Worm (Caenorhabditis elegans): ENCODE data around the gene arrd-23.

Gene arrd-23

DNA sequence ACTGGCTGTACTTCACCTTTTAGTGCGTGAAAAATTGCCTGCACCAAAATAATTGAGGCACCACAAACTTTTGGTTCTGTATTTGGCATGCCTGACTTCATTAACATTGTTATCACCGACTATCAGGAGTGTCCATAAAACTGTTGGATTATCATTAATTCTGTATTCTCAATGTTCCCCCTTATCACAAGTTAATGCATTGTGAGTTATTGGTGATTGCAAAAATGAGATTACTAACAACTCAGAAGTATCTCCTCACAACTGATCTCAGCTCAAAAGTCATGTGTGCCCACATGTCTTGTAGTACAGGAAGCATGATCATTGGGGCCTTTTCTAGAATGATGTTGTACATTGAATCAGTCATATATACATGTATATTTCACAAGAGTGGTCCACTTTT lies at the start of gene arrd-23:
Gene arrd-23 (plus strand): TSS at position 301 of the 400 bp plus-strand sequence.
- TF ChIP-seq dao-5 (tag; optimal IDR thresholded peaks at IDR 0.05) (no peak), W03F9.2 (tag; optimal IDR thresholded peaks at IDR 0.05) (no peak), him-1 (tag; optimal IDR thresholded peaks at IDR 0.05) (no peak)

DNA sequence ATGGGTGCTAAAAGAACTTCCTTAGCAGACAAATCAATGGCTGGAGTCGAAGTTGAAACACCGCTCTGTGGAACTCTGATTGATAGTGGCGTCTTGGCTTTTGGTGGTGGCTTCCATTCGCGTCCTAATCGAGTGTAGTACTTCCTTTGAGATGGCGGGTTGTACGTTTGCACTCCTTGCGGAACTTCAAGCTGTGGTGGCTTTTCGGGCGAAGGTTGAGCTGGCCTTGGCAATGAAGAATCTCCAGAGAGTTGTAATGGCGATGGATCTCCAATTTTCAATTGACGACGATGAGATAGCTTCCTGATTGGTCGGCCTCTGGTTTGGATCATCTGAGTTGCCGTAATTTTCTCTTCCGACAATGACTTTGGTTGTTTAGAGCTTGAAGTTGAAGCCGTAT lies 45.1 kb upstream of the arrd-23 start:
- no peak for TF ChIP-seq dao-5 (tag; optimal IDR thresholded peaks at IDR 0.05)
- TF ChIP-seq him-1 (tag; optimal IDR thresholded peaks at IDR 0.05), result no peak
- TF ChIP-seq W03F9.2 (tag; optimal IDR thresholded peaks at IDR 0.05), result no peak

DNA sequence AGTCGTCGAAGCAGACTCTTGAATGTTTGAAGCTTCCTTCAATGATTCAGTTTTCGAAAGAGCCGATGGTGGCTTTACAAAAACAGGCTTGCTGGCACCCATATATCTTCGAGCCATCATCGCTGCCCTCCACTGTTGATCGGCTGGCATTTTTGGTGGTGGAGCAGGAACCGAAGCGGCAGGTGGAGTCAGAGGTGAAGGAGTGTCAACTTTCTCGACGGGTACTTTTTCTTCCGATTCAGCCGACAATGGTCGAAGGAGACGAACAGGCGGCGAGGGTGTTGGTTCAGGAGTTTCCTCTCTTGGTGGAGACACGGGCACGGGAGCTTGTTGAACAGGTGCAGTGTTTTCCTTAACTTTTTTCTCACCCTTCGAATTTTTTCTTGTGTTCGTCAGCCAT lies 43.4 kb upstream of the arrd-23 start:
- TF ChIP-seq him-1 (tag; optimal IDR thresholded peaks at IDR 0.05) (no peak), dao-5 (tag; optimal IDR thresholded peaks at IDR 0.05) (no peak), W03F9.2 (tag; optimal IDR thresholded peaks at IDR 0.05) (no peak)

DNA sequence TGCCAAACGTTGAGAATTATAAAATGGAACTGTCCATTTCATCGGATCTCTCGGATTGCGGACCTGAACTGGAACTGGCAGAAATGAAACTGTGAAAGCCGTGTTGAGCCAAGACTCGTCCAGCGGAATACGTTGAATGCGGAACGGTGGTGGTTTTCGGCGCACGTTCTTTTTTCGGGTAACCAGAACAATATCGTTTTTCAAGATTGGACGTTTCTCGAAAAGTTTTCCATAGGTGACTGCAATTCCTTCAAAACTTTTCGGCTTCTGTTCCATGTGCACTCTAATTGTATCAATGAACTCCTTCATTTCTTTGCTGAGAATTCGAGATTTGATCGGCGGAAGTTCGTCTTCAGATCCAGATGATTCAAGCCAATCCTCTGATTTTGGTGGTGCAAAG lies 41.0 kb upstream of the arrd-23 start:
- TF ChIP-seq dao-5 (tag; optimal IDR thresholded peaks at IDR 0.05), result no peak

DNA sequence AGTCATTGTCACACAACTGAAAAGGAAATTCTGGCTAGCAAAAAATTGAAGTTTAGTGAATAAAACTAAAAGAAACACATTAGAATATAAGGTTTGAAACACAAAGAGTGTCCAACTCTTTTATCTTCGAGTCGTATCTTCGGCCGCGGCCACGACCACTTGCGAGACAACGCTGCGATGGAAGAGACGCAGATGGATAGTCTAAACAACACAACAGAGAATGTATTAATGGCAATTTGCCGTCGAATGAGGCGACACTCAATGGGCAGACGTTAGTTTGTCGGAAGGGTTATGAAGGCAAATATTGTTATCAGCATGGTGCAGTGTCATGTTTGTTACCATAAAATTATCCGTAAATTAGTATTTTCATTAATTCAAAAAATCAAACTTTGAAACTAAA lies 32.7 kb upstream of the arrd-23 start, which contains the start of gene F39C12.1:
Gene F39C12.1 (minus strand): TSS at position 136 of the 400 bp plus-strand sequence.
- TF ChIP-seq him-1 (tag; optimal IDR thresholded peaks at IDR 0.05) (no peak), dao-5 (tag; optimal IDR thresholded peaks at IDR 0.05) (no peak), W03F9.2 (tag; optimal IDR thresholded peaks at IDR 0.05) (no peak)

DNA sequence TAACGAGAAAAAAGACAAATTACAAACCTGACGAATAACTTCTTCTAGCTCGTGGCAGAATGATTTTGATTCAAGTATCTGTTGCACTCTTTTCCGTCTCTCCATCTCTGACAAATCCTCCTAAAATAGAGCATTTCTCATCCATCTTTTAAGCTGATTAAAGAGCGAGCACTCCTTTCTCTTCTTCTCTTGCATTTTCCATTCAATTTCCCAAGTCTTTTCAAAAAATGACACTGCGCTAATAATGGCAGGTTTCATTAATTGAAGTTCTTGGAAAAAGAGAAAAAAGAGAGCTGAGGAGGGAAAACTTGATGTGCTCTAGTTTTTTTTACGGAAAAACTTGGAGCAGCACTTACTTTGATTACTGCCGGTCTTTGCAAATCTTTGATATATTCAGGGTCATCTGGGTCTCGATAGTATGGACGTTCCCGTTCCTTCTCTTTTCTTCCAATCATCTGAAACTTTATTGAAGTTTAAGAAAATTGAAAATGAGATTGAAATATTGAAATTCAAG lies 26.1 kb upstream of the arrd-23 start, which contains the start of gene add-1:
Gene add-1 (minus strand): TSS at position 464 of the 514 bp plus-strand sequence.
- TF ChIP-seq dao-5 (tag; optimal IDR thresholded peaks at IDR 0.05), result no peak
- no peak for TF ChIP-seq him-1 (tag; optimal IDR thresholded peaks at IDR 0.05)
- TF ChIP-seq W03F9.2 (tag; optimal IDR thresholded peaks at IDR 0.05), result no peak

DNA sequence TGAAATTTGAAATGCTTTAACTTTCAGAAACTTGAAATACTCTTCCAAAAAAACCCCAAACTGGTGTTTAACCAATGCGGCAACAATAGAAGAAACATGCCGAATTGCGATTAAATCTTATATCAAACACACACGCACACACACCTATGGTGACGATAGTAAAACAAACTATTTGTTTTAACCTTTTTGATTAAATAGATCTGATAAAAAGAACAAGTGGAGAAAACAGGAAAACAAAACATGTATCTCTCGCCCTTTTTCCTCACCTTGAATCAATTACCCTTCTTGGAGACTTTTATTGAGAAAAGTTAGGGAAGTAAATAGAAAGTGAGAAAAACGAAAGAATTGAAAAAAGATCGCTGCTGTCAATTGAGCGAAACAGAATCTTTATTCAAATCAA lies 24.3 kb upstream of the arrd-23 start:
- no peak for TF ChIP-seq dao-5 (tag; optimal IDR thresholded peaks at IDR 0.05)
- TF ChIP-seq W03F9.2 (tag; optimal IDR thresholded peaks at IDR 0.05), result no peak
- no peak for TF ChIP-seq him-1 (tag; optimal IDR thresholded peaks at IDR 0.05)

DNA sequence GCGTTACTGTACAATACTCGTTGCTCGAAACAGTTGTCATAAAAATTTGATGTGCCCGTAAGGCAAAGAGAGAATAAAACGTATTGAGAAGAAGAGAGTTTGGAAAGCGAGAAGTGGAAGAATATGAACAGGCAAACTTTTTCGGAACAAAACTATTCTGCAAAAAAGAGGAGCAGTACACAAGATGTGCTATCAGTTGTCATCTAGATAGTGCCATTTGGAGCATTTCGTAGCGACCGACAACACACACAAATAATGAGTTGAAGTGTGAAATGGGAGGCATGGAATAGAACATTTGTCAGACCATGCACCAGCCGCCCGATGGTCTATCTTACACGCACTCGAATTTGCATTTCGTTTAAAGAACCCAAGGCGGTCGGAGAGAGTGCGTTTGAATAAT lies 23.7 kb upstream of the arrd-23 start:
- TF ChIP-seq W03F9.2 (tag; optimal IDR thresholded peaks at IDR 0.05), result no peak
- TF ChIP-seq dao-5 (tag; optimal IDR thresholded peaks at IDR 0.05), result no peak
- no peak for TF ChIP-seq him-1 (tag; optimal IDR thresholded peaks at IDR 0.05)

DNA sequence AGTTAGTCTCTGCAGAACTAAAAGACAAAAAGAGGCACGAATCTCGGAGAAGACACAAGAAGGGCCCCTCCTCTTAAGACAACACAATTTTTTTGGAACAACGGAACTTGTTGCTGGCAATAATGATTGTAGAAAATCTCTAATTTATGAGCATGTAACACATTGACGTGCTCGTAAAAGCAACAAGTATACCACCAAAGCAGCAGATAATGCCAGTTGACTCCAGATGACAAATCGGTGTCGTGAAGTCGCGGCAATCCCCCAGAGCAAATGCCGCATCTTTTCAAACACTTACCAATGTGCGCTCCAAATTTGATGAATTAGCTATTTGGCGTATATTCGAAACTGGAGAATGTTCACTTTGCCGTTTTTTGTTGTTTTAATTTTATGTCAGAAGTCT lies 21.5 kb upstream of the arrd-23 start:
- TF ChIP-seq him-1 (tag; optimal IDR thresholded peaks at IDR 0.05), result no peak
- no peak for TF ChIP-seq dao-5 (tag; optimal IDR thresholded peaks at IDR 0.05)
- no peak for TF ChIP-seq W03F9.2 (tag; optimal IDR thresholded peaks at IDR 0.05)

DNA sequence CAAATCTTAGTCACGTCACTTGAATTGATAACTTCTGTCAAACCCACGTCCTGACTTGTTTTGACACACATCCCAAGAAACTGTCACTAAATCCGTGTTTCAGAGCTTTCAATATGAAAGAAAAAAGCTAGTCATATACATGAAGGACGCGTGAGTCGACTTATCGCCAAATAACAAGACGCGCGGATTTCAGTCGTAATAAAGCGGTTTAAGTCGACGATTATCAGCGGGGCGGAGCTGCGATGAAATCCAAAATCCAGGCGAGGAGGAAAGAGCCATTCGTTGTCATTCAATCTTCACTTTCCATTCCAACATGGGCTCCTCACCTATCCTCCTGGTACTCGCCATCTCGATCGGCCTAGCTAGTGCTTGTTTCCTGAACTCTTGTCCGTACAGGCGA lies 20.0 kb upstream of the arrd-23 start, which contains the start of gene ntc-1:
Gene ntc-1 (plus strand): TSS at position 301 of the 400 bp plus-strand sequence.
- TF ChIP-seq W03F9.2 (tag; optimal IDR thresholded peaks at IDR 0.05), result no peak
- TF ChIP-seq him-1 (tag; optimal IDR thresholded peaks at IDR 0.05), result no peak
- TF ChIP-seq dao-5 (tag; optimal IDR thresholded peaks at IDR 0.05), result no peak

DNA sequence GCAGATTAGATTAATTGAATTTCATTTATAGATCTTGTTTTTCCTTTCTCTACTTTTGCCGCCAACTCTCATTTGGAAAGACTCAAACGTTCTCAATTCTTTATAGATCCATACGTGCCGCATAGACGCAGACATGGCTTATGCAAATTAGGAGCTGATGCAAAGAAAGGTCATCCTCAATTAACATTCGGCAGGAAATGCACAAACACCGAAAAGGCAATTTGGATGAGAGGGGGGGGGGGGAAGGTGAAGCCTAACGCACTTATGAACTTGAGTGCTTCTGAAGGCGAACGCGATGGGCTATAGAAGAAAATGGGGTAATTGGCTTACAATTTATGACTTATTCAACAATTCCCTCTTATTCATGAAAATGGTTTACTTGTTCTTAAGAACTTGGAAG lies 16.1 kb upstream of the arrd-23 start:
- no peak for TF ChIP-seq W03F9.2 (tag; optimal IDR thresholded peaks at IDR 0.05)
- TF ChIP-seq dao-5 (tag; optimal IDR thresholded peaks at IDR 0.05), result no peak
- TF ChIP-seq him-1 (tag; optimal IDR thresholded peaks at IDR 0.05), result no peak

DNA sequence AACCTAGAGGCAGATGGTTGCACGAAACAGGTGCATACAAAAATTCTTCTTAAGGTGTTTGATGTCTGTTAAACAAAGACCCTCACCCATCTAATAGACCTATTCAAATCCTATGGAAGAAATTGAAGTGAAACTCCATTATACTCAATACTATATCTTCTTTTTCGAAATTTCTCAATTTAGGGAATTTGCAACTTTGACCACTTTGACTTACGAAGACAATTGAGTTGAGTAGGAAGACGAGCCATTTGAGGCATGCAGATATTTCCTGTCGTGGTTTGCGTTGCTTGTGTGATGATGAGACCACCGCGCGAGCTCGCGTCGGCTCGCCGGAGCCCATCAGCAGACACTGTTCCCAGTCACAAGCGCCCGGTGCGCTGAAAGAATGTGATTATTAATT lies 15.1 kb upstream of the arrd-23 start:
- no peak for TF ChIP-seq W03F9.2 (tag; optimal IDR thresholded peaks at IDR 0.05)
- TF ChIP-seq dao-5 (tag; optimal IDR thresholded peaks at IDR 0.05), result no peak
- no peak for TF ChIP-seq him-1 (tag; optimal IDR thresholded peaks at IDR 0.05)

DNA sequence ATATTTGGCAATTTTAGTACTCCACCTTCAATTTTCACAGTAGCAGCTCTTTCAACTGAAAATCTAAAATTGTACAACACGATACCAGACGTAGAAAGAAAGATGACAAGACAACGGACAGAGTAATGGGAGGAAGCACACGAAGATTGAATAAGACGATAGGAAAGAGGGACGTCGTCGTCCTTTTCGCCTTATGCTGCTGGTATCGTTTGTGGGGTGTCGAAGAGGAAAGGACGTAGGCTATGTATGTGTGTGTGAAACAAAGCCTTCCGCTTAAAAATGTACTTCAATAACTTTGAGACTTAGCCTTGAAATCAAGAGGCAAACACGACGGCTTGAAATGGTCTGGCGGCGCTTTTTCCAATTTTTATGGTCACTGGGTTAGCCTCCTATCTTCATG lies 13.0 kb upstream of the arrd-23 start:
- TF ChIP-seq W03F9.2 (tag; optimal IDR thresholded peaks at IDR 0.05) (no peak), dao-5 (tag; optimal IDR thresholded peaks at IDR 0.05) (no peak), him-1 (tag; optimal IDR thresholded peaks at IDR 0.05) (no peak)

DNA sequence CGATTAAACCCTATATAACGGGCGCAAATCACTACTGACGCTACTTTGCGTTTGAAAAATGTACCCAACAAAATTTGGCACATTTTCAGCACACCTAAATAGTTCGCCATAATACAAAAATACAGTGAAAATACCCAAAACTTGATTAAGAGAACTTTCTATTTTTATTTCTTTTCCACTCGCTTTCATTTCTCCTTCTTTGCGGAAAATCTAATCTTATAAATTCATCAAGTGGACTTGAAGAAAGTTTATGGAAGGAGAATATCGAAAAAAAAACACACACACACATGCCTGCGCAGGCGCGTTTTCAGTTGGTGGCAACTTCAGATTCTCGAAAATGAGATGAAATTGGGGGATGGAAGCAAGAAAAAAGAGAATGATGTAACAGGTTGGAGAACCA lies 10.5 kb upstream of the arrd-23 start:
- TF ChIP-seq him-1 (tag; optimal IDR thresholded peaks at IDR 0.05) (no peak), W03F9.2 (tag; optimal IDR thresholded peaks at IDR 0.05) (no peak), dao-5 (tag; optimal IDR thresholded peaks at IDR 0.05) (no peak)

DNA sequence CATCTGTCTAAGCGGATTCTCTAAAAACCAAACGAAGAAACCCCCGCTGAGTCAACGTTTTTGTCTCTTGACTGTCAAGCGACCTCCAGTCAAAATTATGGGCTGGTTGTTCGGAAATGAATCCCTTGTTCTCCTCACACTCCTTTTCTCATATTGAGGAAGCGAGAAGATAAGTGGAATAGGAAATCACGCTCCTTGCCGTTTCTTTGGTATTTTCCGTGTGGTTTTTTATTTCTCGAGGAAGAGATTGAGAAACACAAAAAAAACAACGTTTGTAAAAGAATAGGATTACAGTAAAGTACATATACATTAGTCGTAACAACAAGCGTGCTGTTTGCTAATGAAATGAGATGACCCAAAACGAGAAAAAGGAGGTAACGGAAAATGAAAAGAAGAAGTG lies 8.8 kb upstream of the arrd-23 start, which contains the start of gene tsp-14:
Gene tsp-14 (minus strand): TSS at position 62 of the 400 bp plus-strand sequence.
- no peak for TF ChIP-seq dao-5 (tag; optimal IDR thresholded peaks at IDR 0.05)
- no peak for TF ChIP-seq him-1 (tag; optimal IDR thresholded peaks at IDR 0.05)
- no peak for TF ChIP-seq W03F9.2 (tag; optimal IDR thresholded peaks at IDR 0.05)
